Worm (Caenorhabditis elegans): ENCODE data around the gene mfsd-10.

mfsd-10 gene

DNA sequence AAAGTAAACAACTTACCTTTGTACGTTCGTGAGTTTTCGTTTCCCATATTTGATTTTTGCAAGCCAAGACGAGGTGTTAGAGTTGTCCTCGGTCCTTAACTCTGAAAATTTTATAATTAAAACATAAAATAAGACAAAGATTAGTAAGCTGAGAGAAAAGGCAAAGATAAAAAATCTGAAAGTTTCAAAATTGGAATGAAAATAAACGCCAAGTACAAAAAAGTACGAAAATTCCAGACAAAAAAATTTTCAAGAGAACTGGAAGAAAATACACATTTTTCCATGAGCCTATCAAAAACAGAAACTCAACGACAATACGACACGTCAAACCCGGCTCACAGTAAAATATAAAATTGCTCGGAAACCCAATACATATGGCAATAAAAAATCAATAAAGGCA is 23.1 kb upstream of the mfsd-10 start, which contains the start of gene F10D7.5:
F10D7.5 (minus strand) TSS at position 101 of the 400 bp plus-strand sequence.
- TF ChIP-seq nhr-90 (tag; optimal IDR thresholded peaks at IDR 0.05; ENCODE audit: poor library complexity) = no peak
- no peak for TF ChIP-seq lin-35 (GFP tag; optimal IDR thresholded peaks at IDR 0.05)
- no peak for TF ChIP-seq ceh-90 (tag; optimal IDR thresholded peaks at IDR 0.05)
- no peak for TF ChIP-seq nhr-76 (tag; optimal IDR thresholded peaks at IDR 0.05)
- TF ChIP-seq fkh-10 (GFP tag; optimal IDR thresholded peaks at IDR 0.05) = no peak
- no peak for TF ChIP-seq alr-1 (tag; optimal IDR thresholded peaks at IDR 0.05; ENCODE audit: borderline replicate concordance)
- no peak for TF ChIP-seq ces-1 (GFP tag; optimal IDR thresholded peaks at IDR 0.05)
- no peak for TF ChIP-seq sup-37 (GFP tag; optimal IDR thresholded peaks at IDR 0.05)
- no peak for TF ChIP-seq nhr-84 (tag; optimal IDR thresholded peaks at IDR 0.05)
- TF ChIP-seq aha-1 (tag; optimal IDR thresholded peaks at IDR 0.05) = no peak
- TF ChIP-seq blmp-1 (tag; optimal IDR thresholded peaks at IDR 0.05) = no peak
- TF ChIP-seq nhr-11 (tag; optimal IDR thresholded peaks at IDR 0.05) = no peak
- no peak for TF ChIP-seq ceh-88 (GFP tag; IDR thresholded peaks at IDR 0.05)
- TF ChIP-seq elt-2 (tag; optimal IDR thresholded peaks at IDR 0.05) = no peak
- no peak for TF ChIP-seq jun-1 (tag; optimal IDR thresholded peaks at IDR 0.05)
- no peak for TF ChIP-seq lin-15B (tag; optimal IDR thresholded peaks at IDR 0.05)
- TF ChIP-seq swsn-7 (tag; optimal IDR thresholded peaks at IDR 0.05) = no peak
- TF ChIP-seq fkh-4 (tag; optimal IDR thresholded peaks at IDR 0.05; ENCODE audit: borderline replicate concordance) = no peak

DNA sequence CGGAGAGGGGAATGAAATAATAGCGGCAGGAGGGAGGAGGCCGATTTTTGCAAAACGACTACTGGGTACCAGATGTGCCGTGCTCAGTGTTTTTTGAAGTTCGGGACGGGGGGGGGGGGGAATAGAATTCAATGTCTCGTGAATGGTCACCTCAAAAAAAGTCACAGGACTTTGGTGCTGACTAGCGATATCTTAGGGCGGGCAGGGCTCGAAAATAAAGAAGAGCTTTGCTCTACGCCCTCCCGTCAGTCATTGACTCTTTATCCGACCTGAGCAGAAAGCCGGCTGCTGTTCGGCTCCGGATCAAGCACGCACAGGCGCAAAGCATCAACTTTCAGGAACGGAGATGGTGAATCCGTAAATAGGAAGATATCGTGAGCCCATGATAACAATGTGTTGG is 22.1 kb upstream of the mfsd-10 start:
- no peak for TF ChIP-seq nhr-84 (tag; optimal IDR thresholded peaks at IDR 0.05)

DNA sequence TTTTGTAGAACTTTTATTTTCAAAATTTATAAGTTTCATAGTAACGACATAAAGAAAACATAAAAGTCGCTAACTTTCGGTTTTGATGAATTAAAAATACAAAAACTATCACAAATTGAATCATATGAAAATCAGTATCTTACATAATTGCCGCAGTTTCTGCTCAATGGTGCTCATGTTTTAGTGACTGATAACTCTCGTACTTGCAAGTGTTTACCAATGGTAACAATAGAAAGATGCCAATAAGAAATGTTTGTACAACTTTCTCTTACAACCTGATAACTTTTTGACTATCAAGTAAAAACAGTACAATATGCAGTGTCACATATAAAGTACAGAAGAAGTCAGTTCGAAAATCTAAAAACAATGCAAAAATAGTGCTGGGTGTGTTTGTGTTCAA is 17.7 kb upstream of the mfsd-10 start:
- TF ChIP-seq rnt-1 (tag; optimal IDR thresholded peaks at IDR 0.05) (no peak), unc-62 (GFP tag; optimal IDR thresholded peaks at IDR 0.05) (no peak), lin-15B (tag; optimal IDR thresholded peaks at IDR 0.05) (no peak), pag-3 (tag; optimal IDR thresholded peaks at IDR 0.05; ENCODE audit: borderline replicate concordance, insufficient read depth) (no peak), hlh-4 (tag; optimal IDR thresholded peaks at IDR 0.05) (no peak), irx-1 (tag; optimal IDR thresholded peaks at IDR 0.05) (no peak), sox-4 (tag; optimal IDR thresholded peaks at IDR 0.05) (no peak)

DNA sequence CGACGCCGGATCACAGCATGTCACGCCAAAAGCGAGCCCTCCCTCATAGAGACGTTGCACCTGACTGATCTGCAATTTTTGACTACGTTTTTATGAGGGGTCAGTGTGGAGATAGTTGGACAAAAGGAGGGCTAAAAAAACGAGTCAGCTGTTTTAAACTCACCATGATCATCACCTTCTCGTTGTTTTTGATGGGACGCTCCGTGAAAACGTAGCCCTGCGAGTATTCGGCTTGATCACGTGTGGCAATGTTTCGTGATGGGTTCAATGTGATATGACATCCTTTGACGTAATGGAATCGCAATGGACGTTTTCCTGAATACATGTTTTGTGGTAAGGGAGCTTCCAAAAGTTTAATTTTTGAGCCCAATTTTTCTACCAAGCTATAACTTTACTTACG is 16.7 kb upstream of the mfsd-10 start:
- TF ChIP-seq C16A3.4 (tag; optimal IDR thresholded peaks at IDR 0.05) = peak; percentile 24
- TF ChIP-seq unc-86 (tag; optimal IDR thresholded peaks at IDR 0.05) = no peak
- TF ChIP-seq zag-1 (tag; optimal IDR thresholded peaks at IDR 0.05) = no peak
- TF ChIP-seq dsc-1 (tag; optimal IDR thresholded peaks at IDR 0.05) = no peak
- no peak for TF ChIP-seq efl-3 (GFP tag; optimal IDR thresholded peaks at IDR 0.05)
- TF ChIP-seq unc-130 (tag; optimal IDR thresholded peaks at IDR 0.05) = peak; percentile 48
- TF ChIP-seq hlh-4 (tag; optimal IDR thresholded peaks at IDR 0.05) = no peak
- no peak for TF ChIP-seq irx-1 (tag; optimal IDR thresholded peaks at IDR 0.05)
- TF ChIP-seq xbp-1 (tag; optimal IDR thresholded peaks at IDR 0.05) = no peak
- TF ChIP-seq ceh-82 (tag; optimal IDR thresholded peaks at IDR 0.05) = no peak
- TF ChIP-seq rnt-1 (tag; optimal IDR thresholded peaks at IDR 0.05) = peak; percentile 76
- TF ChIP-seq lsy-2 (tag; optimal IDR thresholded peaks at IDR 0.05) = peak in 1 of 2 experiments; percentile 61
- peak; percentile 56 for TF ChIP-seq lin-14 (GFP tag; optimal IDR thresholded peaks at IDR 0.05)
- no peak for TF ChIP-seq mef-2 (tag; optimal IDR thresholded peaks at IDR 0.05)
- TF ChIP-seq mab-9 (GFP tag; IDR thresholded peaks at IDR 0.05) = no peak
- TF ChIP-seq jun-1 (tag; optimal IDR thresholded peaks at IDR 0.05) = no peak
- peak; percentile 14 for TF ChIP-seq snu-23 (GFP tag; optimal IDR thresholded peaks at IDR 0.05)
- TF ChIP-seq mep-1 (tag; optimal IDR thresholded peaks at IDR 0.05) = no peak
- no peak for TF ChIP-seq ces-1 (GFP tag; optimal IDR thresholded peaks at IDR 0.05)
- TF ChIP-seq ztf-11 (tag; optimal IDR thresholded peaks at IDR 0.05) = no peak
- TF ChIP-seq unc-30 (tag; optimal IDR thresholded peaks at IDR 0.05) = no peak
- TF ChIP-seq fos-1 (tag; optimal IDR thresholded peaks at IDR 0.05) = no peak
- TF ChIP-seq nhr-85 (tag) = no peak
- no peak for TF ChIP-seq elt-2 (tag; optimal IDR thresholded peaks at IDR 0.05)
- no peak for TF ChIP-seq nhr-11 (tag; optimal IDR thresholded peaks at IDR 0.05)
- no peak for TF ChIP-seq ets-5 (GFP tag; IDR thresholded peaks at IDR 0.05)
- TF ChIP-seq lin-39 (tag; optimal IDR thresholded peaks at IDR 0.05) = peak; percentile 9
- TF ChIP-seq snpc-4 (tag; optimal IDR thresholded peaks at IDR 0.05) = no peak
- TF ChIP-seq lin-35 (GFP tag; optimal IDR thresholded peaks at IDR 0.05) = no peak
- peak; percentile 13 for TF ChIP-seq nhr-20 (tag; optimal IDR thresholded peaks at IDR 0.05)
- no peak for TF ChIP-seq skn-1 (tag; optimal IDR thresholded peaks at IDR 0.05)
- TF ChIP-seq lir-3 (tag; optimal IDR thresholded peaks at IDR 0.05; ENCODE audit: poor library complexity) = peak; percentile 27
